Worm (Caenorhabditis elegans) whole organism, early embryonic: ENCODE data around the gene ins-23.

ENCODE experiments used
- ama-1 ChIP-seq: fragments of 150-350 bp; optimal IDR thresholded peaks from 2 replicates; lab custom pipeline; 2014
- flt-1 ChIP-seq: fragments of 200-800 bp; sonication (Bioruptor generic); IDR thresholded peaks from 2 replicates; pipeline ENCODE4 v1.3.6; 2022; ENCODE audit warnings: missing genetic modification characterization, missing compliant biosample characterization
- hmbx-1 ChIP-seq: sonication (generic microtip); optimal IDR thresholded peaks from 2 replicates; lab custom pipeline; 2016; ENCODE audit warnings: mild to moderate bottlenecking, missing genetic modification characterization, missing compliant biosample characterization
- pes-1 ChIP-seq: fragments of 200-800 bp; sonication (Bioruptor generic); IDR thresholded peaks from 2 replicates; pipeline ENCODE4 v1.3.6; 2022; ENCODE audit warnings: missing genetic modification reagents, missing genetic modification characterization, missing compliant biosample characterization
- sea-1 ChIP-seq: fragments of 200-800 bp; sonication (Bioruptor generic); conservative IDR thresholded peaks from 2 replicates; pipeline ENCODE4 v1.3.6; 2022; ENCODE audit warnings: missing genetic modification characterization, missing compliant biosample characterization

DNA sequence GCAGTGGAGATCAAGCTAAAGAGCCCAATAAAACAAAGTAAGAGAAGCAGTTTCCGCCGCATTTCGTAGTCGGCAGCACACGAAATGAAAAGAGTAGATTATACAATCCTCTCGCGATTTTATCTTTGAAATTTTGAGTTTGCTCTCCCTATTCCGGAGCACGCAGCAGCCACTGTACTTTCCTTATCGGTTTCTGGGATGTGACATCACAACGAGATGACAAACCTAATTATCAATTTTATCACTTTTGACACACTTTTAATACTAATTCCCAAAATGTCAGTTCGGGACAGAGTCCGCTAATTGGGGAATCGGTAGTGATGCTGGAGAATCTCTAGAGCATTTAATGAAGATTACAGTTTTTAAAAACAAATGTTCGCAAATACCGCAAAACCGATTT, 21.6 kb downstream of the ins-23 start, which contains the start of gene T16G12.1:
- no peak for TF ChIP-seq sea-1 (GFP tag; lab: Robert Waterston, UW)
- no peak for TF ChIP-seq ama-1
- TF ChIP-seq pes-1 (GFP tag; lab: Robert Waterston, UW) = no peak
- TF ChIP-seq hmbx-1 (tag; lab: Kevin White, UChicago) = no peak
- TF ChIP-seq flt-1 (GFP tag; lab: Robert Waterston, UW) = no peak
